Fruit fly (Drosophila melanogaster) whole organism, wandering third instar larva: ENCODE measurements around the gene ato.

ENCODE experiments used
- Dif ChIP-seq: fragments of 200-275, 200-300 bp; sonication (Bioruptor generic); optimal IDR thresholded peaks from 2 replicates; lab custom pipeline; 2018; ENCODE audit warnings: missing biosample characterization, missing genetic modification characterization; ENCODE audit not compliant: partially characterized antibody
- HLH106 ChIP-seq: fragments of 200-800 bp; optimal IDR thresholded peaks from 3 replicates; lab custom pipeline; 2019; ENCODE audit warnings: missing biosample characterization, mild to moderate bottlenecking, missing genetic modification characterization, moderate library complexity
- Hnf4 ChIP-seq: fragments of 200-800 bp; sonication (Bioruptor generic); optimal IDR thresholded peaks from 2 replicates; lab custom pipeline; 2016; ENCODE audit warnings: missing biosample characterization, mild to moderate bottlenecking, missing genetic modification characterization
- brk ChIP-seq: fragments of 200-800 bp; sonication (Bioruptor generic); optimal IDR thresholded peaks from 2 replicates; lab custom pipeline; 2016; ENCODE audit warnings: missing biosample characterization, mild to moderate bottlenecking, missing genetic modification characterization
- dmrt93B ChIP-seq: fragments of 200-800 bp; sonication (Bioruptor generic); optimal IDR thresholded peaks from 2 replicates; lab custom pipeline; 2018; ENCODE audit warnings: missing biosample characterization, mild to moderate bottlenecking, missing genetic modification characterization
- foxo ChIP-seq, 2 experiments: fragments of 200-800 bp; sonication (Bioruptor generic); optimal IDR thresholded peaks; 2 replicates in 1 of 2; 3 replicates in 1 of 2; lab custom pipeline; 2016 to 2017; ENCODE audit warnings: missing biosample characterization in 2 of 2, missing genetic modification characterization in 2 of 2
- jim ChIP-seq: fragments of 175-275, 200-325 bp; sonication (Bioruptor generic); optimal IDR thresholded peaks from 2 replicates; lab custom pipeline; 2016; ENCODE audit warnings: missing biosample characterization, mild to moderate bottlenecking, missing genetic modification characterization
- lola ChIP-seq: fragments of >200 bp; optimal IDR thresholded peaks from 2 replicates; lab custom pipeline; 2017; ENCODE audit warnings: missing biosample characterization, missing genetic modification characterization
- psq ChIP-seq: fragments of 200-800 bp; sonication (Bioruptor generic); optimal IDR thresholded peaks from 3 replicates; lab custom pipeline; 2017; ENCODE audit warnings: missing biosample characterization, mild to moderate bottlenecking, missing genetic modification characterization, moderate library complexity
- sage ChIP-seq: fragments of 200-800 bp; sonication (Bioruptor generic); optimal IDR thresholded peaks from 2 replicates; lab custom pipeline; 2016; ENCODE audit warnings: missing biosample characterization, mild to moderate bottlenecking, missing genetic modification characterization
- sv ChIP-seq: fragments of 200-800 bp; sonication (Bioruptor generic); optimal IDR thresholded peaks from 3 replicates; lab custom pipeline; 2016; ENCODE audit warnings: missing biosample characterization, missing genetic modification characterization
- woc ChIP-seq: sonication (Bioruptor generic); optimal IDR thresholded peaks from 2 replicates; lab custom pipeline; 2016; ENCODE audit warnings: missing biosample characterization, mild to moderate bottlenecking, missing genetic modification characterization

- TF ChIP-seq dmrt93B (GFP tag; lab: Kevin White, UChicago) (no peak), jim (GFP tag; lab: Kevin White, UChicago) (no peak), sage (GFP tag; lab: Kevin White, UChicago) (no peak), lola (GFP tag; lab: Kevin White, UChicago) (no peak), woc (GFP tag; lab: Kevin White, UChicago) (no peak), brk (GFP tag; lab: Kevin White, UChicago) (no peak), psq (GFP tag; lab: Kevin White, UChicago) (no peak), sv (GFP tag; lab: Kevin White, UChicago) (no peak), foxo (GFP tag; optimal IDR thresholded peaks at IDR 0.05; lab: Kevin White, UChicago) (no peak), HLH106 (tag; lab: Kevin White, UChicago) (no peak), Dif (GFP tag; lab: Kevin White, UChicago) (no peak), Hnf4 (GFP tag; lab: Kevin White, UChicago) (no peak)
Observed at dm6 chr3R:8285727-8286344, 8.0 kb downstream of the ato start.
